Fruit fly (Drosophila melanogaster) whole organism, embryonic: ENCODE measurements around the gene Cpr5C.

Experiments
- ATbp ChIP-seq: fragments of 200-800 bp; sonication (Bioruptor generic); optimal IDR thresholded peaks from 2 replicates; lab custom pipeline; 2017; ENCODE audit warnings: missing biosample characterization, mild to moderate bottlenecking, missing genetic modification characterization, missing genetic modification reagents
- Blimp-1 ChIP-seq: fragments of 200-800 bp; sonication (Bioruptor generic); optimal IDR thresholded peaks from 3 replicates; lab custom pipeline; 2018; ENCODE audit warnings: missing biosample characterization, missing genetic modification characterization, mild to moderate bottlenecking, moderate library complexity, missing genetic modification reagents
- Bteb2 ChIP-seq: fragments of 200-800 bp; sonication (Bioruptor generic); optimal IDR thresholded peaks from 2 replicates; lab custom pipeline; 2016; ENCODE audit warnings: missing biosample characterization, missing genetic modification characterization
- CG11093 ChIP-seq: fragments of 200-800 bp; sonication (Bioruptor generic); IDR thresholded peaks from 3 replicates; pipeline ENCODE4 v1.3.6; 2022; ENCODE audit warnings: missing biosample characterization, missing genetic modification characterization
- CG11560 ChIP-seq: fragments of 200-800 bp; sonication (Bioruptor generic); IDR thresholded peaks from 3 replicates; pipeline ENCODE4 v1.3.6; 2022; ENCODE audit warnings: missing biosample characterization, missing genetic modification characterization
- CG14965 ChIP-seq: fragments of 200-800 bp; sonication (Bioruptor generic); optimal IDR thresholded peaks from 2 replicates; lab custom pipeline; 2016; ENCODE audit warnings: missing biosample characterization, missing genetic modification characterization, borderline replicate concordance
- CG15601 ChIP-seq: fragments of 200-800 bp; sonication (Bioruptor generic); optimal IDR thresholded peaks from 3 replicates; lab custom pipeline; 2019; ENCODE audit warnings: missing biosample characterization, mild to moderate bottlenecking, missing genetic modification characterization, moderate library complexity
- CG1647 ChIP-seq: fragments of 200-800 bp; sonication (Bioruptor generic); optimal IDR thresholded peaks from 3 replicates; lab custom pipeline; 2016; ENCODE audit warnings: missing biosample characterization, missing genetic modification characterization
- CG17568 ChIP-seq: fragments of 200-800 bp; sonication (Bioruptor generic); optimal IDR thresholded peaks from 2 replicates; lab custom pipeline; 2018; ENCODE audit warnings: missing biosample characterization, mild to moderate bottlenecking, missing genetic modification characterization, moderate library complexity
- CG18476 ChIP-seq: fragments of 200-800 bp; sonication (Bioruptor generic); optimal IDR thresholded peaks from 2 replicates; lab custom pipeline; 2016; ENCODE audit warnings: missing biosample characterization, mild to moderate bottlenecking, missing genetic modification characterization
- CG7556 ChIP-seq: fragments of 200-800 bp; sonication (Bioruptor generic); optimal IDR thresholded peaks from 2 replicates; lab custom pipeline; 2017; ENCODE audit warnings: missing biosample characterization, mild to moderate bottlenecking, missing genetic modification characterization
- CG8290 ChIP-seq, 3 experiments: fragments of 200-800 bp; sonication (Bioruptor generic); optimal IDR thresholded peaks; 2 replicates each; lab custom pipeline; 2016 to 2019; ENCODE audit warnings: missing biosample characterization in 3 of 3, missing genetic modification characterization in 3 of 3, mild to moderate bottlenecking in 2 of 3, moderate library complexity in 1 of 3
- CrebB ChIP-seq: fragments of 200-800 bp; sonication (Bioruptor generic); optimal IDR thresholded peaks from 3 replicates; lab custom pipeline; 2018; ENCODE audit warnings: missing biosample characterization, mild to moderate bottlenecking, missing genetic modification characterization
- Deaf1 ChIP-seq: fragments of 200-800 bp; optimal IDR thresholded peaks from 3 replicates; lab custom pipeline; 2019; ENCODE audit warnings: missing biosample characterization, mild to moderate bottlenecking, missing genetic modification characterization, moderate library complexity
- Fer2 ChIP-seq: fragments of 200-800 bp; sonication (Bioruptor generic); optimal IDR thresholded peaks from 2 replicates; lab custom pipeline; 2018; ENCODE audit warnings: missing biosample characterization, mild to moderate bottlenecking, missing genetic modification characterization, moderate library complexity
- Gug ChIP-seq: fragments of 200-800 bp; sonication (Bioruptor generic); IDR thresholded peaks from 4 replicates; pipeline ENCODE4 v1.3.6; 2022; ENCODE audit warnings: missing biosample characterization, missing genetic modification characterization
- Hr3 ChIP-seq: fragments of 200-800 bp; sonication (Bioruptor generic); optimal IDR thresholded peaks from 3 replicates; lab custom pipeline; 2016; ENCODE audit warnings: missing biosample characterization, missing genetic modification characterization
- Hr78 ChIP-seq, 2 experiments: fragments of 200-800 bp in 1 of 2; fragments of >200 bp in 1 of 2; sonication (Bioruptor generic) in 1 of 2; optimal IDR thresholded peaks; 2 replicates each; lab custom pipeline; 2017 to 2019; ENCODE audit warnings: missing biosample characterization in 2 of 2, missing genetic modification characterization in 2 of 2, mild to moderate bottlenecking in 1 of 2, moderate library complexity in 1 of 2
- Lpt ChIP-seq: fragments of >200 bp; optimal IDR thresholded peaks from 2 replicates; lab custom pipeline; 2018; ENCODE audit warnings: missing biosample characterization, missing genetic modification characterization
- Med ChIP-seq: fragments of 200-800 bp; sonication (Bioruptor generic); peaks from one replicate; lab custom pipeline; 2016; ENCODE audit warnings: missing biosample characterization, missing genetic modification characterization, mild to moderate bottlenecking, inconsistent platforms, moderate library complexity
- Nf-YC ChIP-seq: fragments of 200-800 bp; optimal IDR thresholded peaks from 3 replicates; lab custom pipeline; 2019; ENCODE audit warnings: missing biosample characterization, mild to moderate bottlenecking, missing genetic modification characterization, moderate library complexity
- Pdp1 ChIP-seq, 2 experiments: fragments of 200-800 bp; sonication (Bioruptor generic); optimal IDR thresholded peaks; 3 replicates each; lab custom pipeline; 2016; ENCODE audit warnings: missing biosample characterization in 2 of 2, missing genetic modification characterization in 2 of 2, mild to moderate bottlenecking in 1 of 2, moderate library complexity in 1 of 2
- Sox100B ChIP-seq: fragments of 200-800 bp; sonication (Bioruptor generic); optimal IDR thresholded peaks from 3 replicates; lab custom pipeline; 2018; ENCODE audit warnings: missing biosample characterization, mild to moderate bottlenecking, missing genetic modification characterization
- Xrp1 ChIP-seq: fragments of 200-800 bp; sonication (Bioruptor generic); IDR thresholded peaks from 2 replicates; pipeline ENCODE4 v1.3.6; 2022; ENCODE audit warnings: missing biosample characterization, missing genetic modification characterization
- YL-1 ChIP-seq: fragments of 200-800 bp; sonication (Bioruptor generic); optimal IDR thresholded peaks from 3 replicates; lab custom pipeline; 2017; ENCODE audit warnings: missing biosample characterization, mild to moderate bottlenecking, missing genetic modification characterization
- bab2 ChIP-seq: fragments of 200-800 bp; sonication (Bioruptor generic); optimal IDR thresholded peaks from 2 replicates; lab custom pipeline; 2016; ENCODE audit warnings: missing biosample characterization, missing genetic modification characterization
- bcd ChIP-seq: fragments of 200-800 bp; sonication (Bioruptor generic); optimal IDR thresholded peaks from 2 replicates; lab custom pipeline; 2017; ENCODE audit warnings: missing biosample characterization, mild to moderate bottlenecking, missing genetic modification characterization
- btn ChIP-seq: fragments of 200-800 bp; sonication (Bioruptor generic); optimal IDR thresholded peaks from 2 replicates; lab custom pipeline; 2016; ENCODE audit warnings: missing biosample characterization, missing genetic modification characterization
- chinmo ChIP-seq: fragments of 200-800 bp; sonication (Bioruptor generic); IDR thresholded peaks from 4 replicates; pipeline ENCODE4 v1.3.6; 2022; ENCODE audit warnings: missing biosample characterization, missing genetic modification characterization; ENCODE audit not compliant: partially characterized antibody
- eve ChIP-seq, 2 experiments: fragments of >200 bp; optimal IDR thresholded peaks; 2 replicates each; lab custom pipeline; 2017; ENCODE audit warnings: missing biosample characterization in 2 of 2, missing genetic modification characterization in 2 of 2
- grn ChIP-seq: fragments of 200-800 bp; sonication (Bioruptor generic); optimal IDR thresholded peaks from 3 replicates; lab custom pipeline; 2017; ENCODE audit warnings: missing biosample characterization, missing genetic modification characterization
- jing ChIP-seq: fragments of 200-800 bp; sonication (Bioruptor generic); optimal IDR thresholded peaks from 2 replicates; lab custom pipeline; 2018; ENCODE audit warnings: missing biosample characterization, mild to moderate bottlenecking, missing genetic modification characterization
- kni ChIP-seq: fragments of 200-800 bp; sonication (Bioruptor generic); optimal IDR thresholded peaks from 3 replicates; lab custom pipeline; 2017; ENCODE audit warnings: mild to moderate bottlenecking, missing biosample characterization, missing genetic modification reagents, missing genetic modification characterization
- lola ChIP-seq, 3 experiments: fragments of >200 bp in 2 of 3; fragments of 200-800 bp in 1 of 3; sonication (Bioruptor generic) in 1 of 3; optimal IDR thresholded peaks; 2 replicates each; lab custom pipeline; 2017 to 2019; ENCODE audit warnings: missing biosample characterization in 3 of 3, missing genetic modification characterization in 3 of 3, mild to moderate bottlenecking in 1 of 3, moderate library complexity in 1 of 3
- nom ChIP-seq: fragments of 200-800 bp; sonication (Bioruptor generic); optimal IDR thresholded peaks from 2 replicates; lab custom pipeline; 2017; ENCODE audit warnings: missing biosample characterization, missing genetic modification characterization, mild to moderate bottlenecking, moderate library complexity, missing genetic modification reagents
- otp ChIP-seq: fragments of 200-800 bp; sonication (Bioruptor generic); IDR thresholded peaks from 3 replicates; pipeline ENCODE4, ENCODE4 v1.3.6; 2022; ENCODE audit warnings: missing biosample characterization, missing genetic modification characterization
- pan ChIP-seq, 4 experiments: fragments of >200 bp in 3 of 4; fragments of 200-800 bp in 1 of 4; sonication (Bioruptor generic) in 1 of 4; optimal IDR thresholded peaks in 3 of 4; IDR thresholded peaks in 1 of 4; 2 replicates each; pipeline versions ENCODE4 v1.3.6 to Lab custom; 2017 to 2022; ENCODE audit warnings: missing biosample characterization in 2 of 4, missing genetic modification characterization in 2 of 4, mixed read lengths in 1 of 4
- sens ChIP-seq: fragments of 200-800 bp; sonication (Bioruptor generic); peaks from one replicate; lab custom pipeline; 2016; ENCODE audit warnings: missing biosample characterization, missing genetic modification characterization
- sqz ChIP-seq: fragments of 200-800 bp; sonication (Bioruptor generic); optimal IDR thresholded peaks from 3 replicates; lab custom pipeline; 2018; ENCODE audit warnings: missing biosample characterization, mild to moderate bottlenecking, missing genetic modification characterization
- tio ChIP-seq: fragments of 200-800 bp; sonication (Bioruptor generic); optimal IDR thresholded peaks from 2 replicates; lab custom pipeline; 2017; ENCODE audit warnings: missing biosample characterization, missing genetic modification characterization, inconsistent platforms
- zen ChIP-seq: fragments of 200-800 bp; sonication (Bioruptor generic); optimal IDR thresholded peaks from 3 replicates; lab custom pipeline; 2018; ENCODE audit warnings: missing biosample characterization, mild to moderate bottlenecking, missing genetic modification characterization, moderate library complexity

Cpr5C gene

DNA sequence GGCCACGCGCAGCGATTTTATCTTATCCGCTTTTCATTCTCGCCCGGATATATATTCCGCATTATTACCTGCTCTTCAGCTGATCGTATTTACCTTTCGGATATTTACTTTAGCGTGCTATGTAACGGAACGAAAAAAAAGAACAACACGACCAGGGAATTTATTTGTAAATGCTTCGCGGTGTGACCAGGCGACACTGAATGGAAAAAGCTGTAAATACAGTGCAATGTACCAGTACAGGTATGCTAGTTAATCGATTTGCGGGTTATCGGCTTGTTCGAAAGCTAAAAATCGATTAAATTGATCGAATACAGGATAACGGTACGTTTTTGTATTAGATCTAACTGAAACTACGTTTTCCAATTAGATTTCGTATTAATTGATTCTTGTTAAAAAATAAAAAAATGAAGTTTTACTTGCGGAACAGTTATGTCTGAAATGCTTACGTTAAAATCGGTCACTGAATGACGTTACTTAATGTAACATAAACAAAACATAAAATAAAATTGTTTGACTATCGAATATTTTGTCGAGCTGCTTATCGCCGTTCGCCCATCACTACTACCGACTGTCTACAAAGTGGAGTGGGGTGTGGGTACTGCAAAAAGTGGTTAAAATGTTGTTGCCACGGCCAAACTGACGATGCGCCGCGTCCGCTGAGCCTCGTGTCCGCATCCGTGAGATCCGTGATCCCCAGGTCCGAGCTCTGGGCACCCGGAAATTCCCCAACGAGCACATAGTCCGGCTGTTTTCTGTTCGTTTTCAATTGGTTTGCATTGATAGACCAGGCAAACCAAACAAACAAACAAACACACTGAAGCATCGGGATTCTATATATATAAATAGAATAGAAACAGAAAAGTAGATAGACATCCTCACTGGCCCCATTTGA is 40.2 kb upstream of the Cpr5C start, which contains the start of the genes MAPk-Ak2 and CG42699 (continued):
- peak; percentile 58 for TF ChIP-seq tio (GFP tag; lab: Kevin White, UChicago)
- TF ChIP-seq Pdp1 (GFP tag; optimal IDR thresholded peaks at IDR 0.05; lab: Kevin White, UChicago): peak; percentile 68 to 88
- TF ChIP-seq Fer2 (tag; lab: Kevin White, UChicago): peak; percentile 67
- TF ChIP-seq Nf-YC (tag; lab: Kevin White, UChicago): peak; percentile 56

dm6 chrX:5766732-5767131 is 37.7 kb upstream of the Cpr5C start:
- TF ChIP-seq CG14965 (no peak), Med (GFP tag; lab: Kevin White, UChicago) (peak; percentile 46), grn (GFP tag; lab: Kevin White, UChicago) (peak; percentile 94), bab2 (no peak)

dm6 chrX:5768602-5769251 is 35.8 kb upstream of the Cpr5C start:
- TF ChIP-seq kni (GFP tag; lab: Kevin White, UChicago) (peak; percentile 53), Hr3 (GFP tag; lab: Kevin White, UChicago) (no peak), CG7556 (GFP tag; lab: Kevin White, UChicago) (no peak), bcd (GFP tag; lab: Kevin White, UChicago) (no peak), CG17568 (GFP tag; lab: Kevin White, UChicago) (no peak), Deaf1 (tag; lab: Kevin White, UChicago) (peak; percentile 44), CG11093 (GFP tag; lab: Robert Waterston, UW) (no peak), Med (GFP tag; lab: Kevin White, UChicago) (peak; percentile 8), nom (GFP tag; lab: Kevin White, UChicago) (peak; percentile 87), Lpt (GFP tag; lab: Kevin White, UChicago) (no peak), ATbp (peak; percentile 16), YL-1 (GFP tag; lab: Kevin White, UChicago) (no peak), Blimp-1 (GFP tag; lab: Kevin White, UChicago) (peak; percentile 53), CG8290 (GFP tag; optimal IDR thresholded peaks at IDR 0.05; lab: Kevin White, UChicago) (peak; percentile 36), CG8290 (tag; optimal IDR thresholded peaks at IDR 0.05; lab: Kevin White, UChicago) (no peak), Gug (GFP tag; lab: Robert Waterston, UW) (no peak), Sox100B (no peak), CG11560 (no peak), btn (GFP tag; lab: Kevin White, UChicago) (no peak), chinmo (GFP tag; lab: Robert Waterston, UW) (no peak), Bteb2 (GFP tag; lab: Kevin White, UChicago) (no peak), eve (GFP tag; optimal IDR thresholded peaks at IDR 0.05; lab: Kevin White, UChicago) (peak in 1 of 2 experiments; percentile 21), CG18476 (GFP tag; lab: Kevin White, UChicago) (no peak), sqz (GFP tag; lab: Kevin White, UChicago) (peak; percentile 39), otp (GFP tag; lab: Robert Waterston, UW) (0 out of 3 replicates have a peak, but pooled peaks have one; percentile 55), CG15601 (peak; percentile 20), jing (GFP tag; lab: Kevin White, UChicago) (no peak), lola (GFP tag; optimal IDR thresholded peaks at IDR 0.05; lab: Kevin White, UChicago) (no peak), sens (GFP tag; lab: Kevin White, UChicago) (peak; percentile 73), pan (optimal IDR thresholded peaks at IDR 0.05; lab: Kevin White, UChicago) (no peak), pan (GFP tag; optimal IDR thresholded peaks at IDR 0.05 in 1 of 2, IDR thresholded peaks at IDR 0.05 in 1 of 2) (no peak), zen (no peak), CG1647 (no peak), Hr78 (GFP tag; optimal IDR thresholded peaks at IDR 0.05; lab: Kevin White, UChicago) (no peak), Xrp1 (peak; percentile 41; the same call in 1 of the 2 replicates), CrebB (tag; lab: Kevin White, UChicago) (no peak)
